Fruit fly (Drosophila melanogaster): Measurements from ENCODE around the gene mrn.

mrn gene

DNA sequence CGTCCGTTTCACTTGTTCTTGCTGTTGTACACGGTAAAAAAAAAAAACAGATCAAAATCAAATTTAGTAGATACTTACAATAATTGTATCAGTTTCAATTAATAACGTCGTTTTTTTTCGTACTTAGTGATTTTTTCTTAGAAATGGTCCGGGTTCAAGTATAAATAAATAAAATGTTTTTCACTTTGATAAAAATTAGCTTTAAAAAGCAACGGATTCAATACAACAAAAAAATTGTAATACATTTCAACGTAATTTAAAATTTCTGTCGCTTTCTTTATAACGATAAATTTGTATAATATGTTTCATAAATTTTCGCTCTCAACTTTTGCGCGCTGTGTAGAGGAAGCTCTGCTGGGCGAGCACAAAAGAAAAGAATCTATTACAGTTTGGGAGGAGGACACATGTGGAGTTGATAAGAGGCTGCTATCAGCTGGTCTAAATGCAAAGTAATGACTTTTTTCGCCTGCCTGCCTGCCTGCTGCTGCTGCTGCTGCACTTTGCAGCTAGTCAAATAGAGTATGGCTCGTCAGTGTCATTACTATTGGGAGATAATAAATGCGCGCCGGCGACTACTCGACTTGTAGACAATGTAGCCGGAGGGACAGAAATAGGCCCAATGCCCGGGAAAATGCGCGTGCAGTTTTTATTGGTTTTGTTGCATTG is 42.3 kb downstream of the mrn start (continued):
- TF ChIP-seq CG7372 (GFP tag; IDR thresholded peaks at IDR 0.05) (no peak), CG17829 (tag; optimal IDR thresholded peaks at IDR 0.05) (peak; percentile 76), CG6272 (GFP tag; IDR thresholded peaks at IDR 0.05) (peak; percentile 37; the same call in 1 of the 2 replicates), rib (GFP tag; IDR thresholded peaks at IDR 0.05) (no peak), CG4707 (GFP tag; optimal IDR thresholded peaks at IDR 0.05) (no peak), dysf (GFP tag; IDR thresholded peaks at IDR 0.05) (peak; percentile 57; the same call in 2 of the 3 replicates), corto (GFP tag; optimal IDR thresholded peaks at IDR 0.05) (no peak), CG6791 (GFP tag; IDR thresholded peaks at IDR 0.05; ENCODE audit: partially characterized antibody) (no peak), CG33213 (GFP tag; optimal IDR thresholded peaks at IDR 0.05) (peak; percentile 7), crp (GFP tag; optimal IDR thresholded peaks at IDR 0.05) (peak in 1 of 2 experiments; percentile 23), CG14860 (GFP tag; IDR thresholded peaks at IDR 0.05; ENCODE audit: partially characterized antibody) (no peak), CG13424 (tag; optimal IDR thresholded peaks at IDR 0.05) (peak; percentile 71), Trl (optimal IDR thresholded peaks at IDR 0.05) (no peak), Trl (GFP tag; optimal IDR thresholded peaks at IDR 0.05) (peak; percentile 52), CG5245 (GFP tag; optimal IDR thresholded peaks at IDR 0.05) (peak; percentile 45), CG11504 (tag; optimal IDR thresholded peaks at IDR 0.05) (peak; percentile 85), CG17186 (GFP tag; optimal IDR thresholded peaks at IDR 0.05) (no peak), CG15696 (tag; optimal IDR thresholded peaks at IDR 0.05) (peak; percentile 46), TFAM (GFP tag; optimal IDR thresholded peaks at IDR 0.05) (no peak), CG1024 (GFP tag; IDR thresholded peaks at IDR 0.05) (0 out of 2 replicates have a peak, but pooled peaks have one; percentile 17), schlank (tag; optimal IDR thresholded peaks at IDR 0.05) (no peak), CG10274 (GFP tag; optimal IDR thresholded peaks at IDR 0.05) (peak; percentile 47), C15 (GFP tag; IDR thresholded peaks at IDR 0.05) (no peak), wor (GFP tag; IDR thresholded peaks at IDR 0.05) (no peak), pfk (GFP tag; optimal IDR thresholded peaks at IDR 0.05) (no peak), Kr (GFP tag; optimal IDR thresholded peaks at IDR 0.05) (no peak), Hr78 (GFP tag; optimal IDR thresholded peaks at IDR 0.05) (peak in 1 of 2 experiments; percentile 35), CG5180 (GFP tag; optimal IDR thresholded peaks at IDR 0.05) (peak; percentile 55), D (optimal IDR thresholded peaks at IDR 0.05) (no peak), D (GFP tag; optimal IDR thresholded peaks at IDR 0.05) (peak; percentile 64), CG11695 (GFP tag; IDR thresholded peaks at IDR 0.05) (peak; percentile 73; the same call in 2 of the 3 replicates), Rfx (GFP tag; IDR thresholded peaks at IDR 0.05) (peak; percentile 59), CG7357 (GFP tag; IDR thresholded peaks at IDR 0.05) (peak; percentile 47; the same call in 1 of the 3 replicates), CG12219 (GFP tag; optimal IDR thresholded peaks at IDR 0.05) (peak; percentile 0), cato (GFP tag; optimal IDR thresholded peaks at IDR 0.05; ENCODE audit: borderline replicate concordance) (peak; percentile 57), Xrp1 (GFP tag; IDR thresholded peaks at IDR 0.05) (peak; percentile 65), CG5953 (GFP tag; IDR thresholded peaks at IDR 0.05) (no peak), Fer2 (tag; optimal IDR thresholded peaks at IDR 0.05) (no peak), H2.0 (GFP tag; IDR thresholded peaks at IDR 0.05) (no peak; the same call in 1 of the 2 replicates), CG4328 (GFP tag; optimal IDR thresholded peaks at IDR 0.05) (no peak), wek (GFP tag; optimal IDR thresholded peaks at IDR 0.05) (no peak), Ets65A (GFP tag) (no peak), Side (GFP tag; optimal IDR thresholded peaks at IDR 0.05) (no peak), CG34376 (GFP tag; optimal IDR thresholded peaks at IDR 0.05) (no peak), stwl (tag; optimal IDR thresholded peaks at IDR 0.05) (no peak), stc (GFP tag; IDR thresholded peaks at IDR 0.05) (peak; percentile 62), CG6854 (GFP tag; optimal IDR thresholded peaks at IDR 0.05) (peak; percentile 54), Asciz (GFP tag; optimal IDR thresholded peaks at IDR 0.05) (peak; percentile 75), usp (GFP tag; optimal IDR thresholded peaks at IDR 0.05) (no peak), mld (GFP tag; IDR thresholded peaks at IDR 0.05; ENCODE audit: partially characterized antibody) (no peak)

Measured in whole organism, embryonic.